Fruit fly (Drosophila melanogaster) whole organism, embryonic: Measurements from ENCODE around the gene vvl.
A peak's percentile ranks its signal among the peaks of the same experiment; 100 is the strongest.

Experiments
- Aef1 ChIP-seq: fragments of 200-800 bp; sonication (Bioruptor generic); IDR thresholded peaks from 3 replicates; pipeline ENCODE4 v1.3.6; 2022; ENCODE audit warnings: missing biosample characterization, missing genetic modification characterization
- CG10147 ChIP-seq: fragments of 200-800 bp; sonication (Bioruptor generic); optimal IDR thresholded peaks from 2 replicates; lab custom pipeline; 2019; ENCODE audit warnings: missing biosample characterization, mild to moderate bottlenecking, missing genetic modification characterization, moderate library complexity
- CG10462 ChIP-seq: fragments of 200-800 bp; sonication (Bioruptor generic); optimal IDR thresholded peaks from 2 replicates; lab custom pipeline; 2016; ENCODE audit warnings: missing biosample characterization, missing genetic modification characterization
- CG11398 ChIP-seq: fragments of 200-800 bp; sonication (Bioruptor generic); optimal IDR thresholded peaks from 2 replicates; lab custom pipeline; 2016; ENCODE audit warnings: missing biosample characterization, missing genetic modification characterization
- CG11456 ChIP-seq: fragments of 200-800 bp; sonication (Bioruptor generic); IDR thresholded peaks from 3 replicates; pipeline ENCODE4 v1.3.6; 2022; ENCODE audit warnings: missing biosample characterization, missing genetic modification characterization
- CG11695 ChIP-seq: fragments of 200-800 bp; sonication (Bioruptor generic); IDR thresholded peaks from 3 replicates; pipeline ENCODE4 v1.3.6; 2022; ENCODE audit warnings: missing biosample characterization, missing genetic modification characterization
- CG12299 ChIP-seq: fragments of 200-800 bp; sonication (Bioruptor generic); optimal IDR thresholded peaks from 2 replicates; lab custom pipeline; 2018; ENCODE audit warnings: missing biosample characterization, mild to moderate bottlenecking, missing genetic modification characterization
- CG12659 ChIP-seq: fragments of 200-800 bp; sonication (Bioruptor generic); optimal IDR thresholded peaks from 3 replicates; lab custom pipeline; 2017; ENCODE audit warnings: mild to moderate bottlenecking, missing biosample characterization, missing genetic modification reagents, missing genetic modification characterization
- CG14965 ChIP-seq: fragments of 200-800 bp; sonication (Bioruptor generic); optimal IDR thresholded peaks from 2 replicates; lab custom pipeline; 2016; ENCODE audit warnings: missing biosample characterization, missing genetic modification characterization, borderline replicate concordance
- CG16813 ChIP-seq: fragments of 200-800 bp; sonication (Bioruptor generic); IDR thresholded peaks from 3 replicates; pipeline ENCODE4 v1.3.6; 2022; ENCODE audit warnings: missing biosample characterization, missing genetic modification characterization; ENCODE audit not compliant: partially characterized antibody
- CG17328 ChIP-seq: fragments of 200-800 bp; sonication (Bioruptor generic); IDR thresholded peaks from 2 replicates; pipeline ENCODE4 v1.3.6; 2022; ENCODE audit warnings: missing biosample characterization, missing genetic modification characterization
- CG2202 ChIP-seq: fragments of 200-800 bp; sonication (Bioruptor generic); optimal IDR thresholded peaks from 2 replicates; lab custom pipeline; 2018; ENCODE audit warnings: missing biosample characterization, mild to moderate bottlenecking, missing genetic modification characterization
- CG2678 ChIP-seq: fragments of 200-800 bp; sonication (Bioruptor generic); optimal IDR thresholded peaks from 3 replicates; lab custom pipeline; 2019; ENCODE audit warnings: missing biosample characterization, mild to moderate bottlenecking, missing genetic modification characterization, moderate library complexity
- CG2889 ChIP-seq: fragments of 200-800 bp; sonication (Bioruptor generic); IDR thresholded peaks from 3 replicates; pipeline ENCODE4 v1.3.6; 2022; ENCODE audit warnings: missing biosample characterization, missing genetic modification characterization
- CG31441 ChIP-seq: fragments of 200-800 bp; sonication (Bioruptor generic); IDR thresholded peaks from 2 replicates; pipeline ENCODE4 v1.3.6; 2022; ENCODE audit warnings: missing biosample characterization, missing genetic modification characterization
- CG4360 ChIP-seq: fragments of 200-800 bp; sonication (Bioruptor generic); IDR thresholded peaks from 2 replicates; pipeline ENCODE4 v1.3.6; 2022; ENCODE audit warnings: missing biosample characterization, missing genetic modification characterization
- CG5953 ChIP-seq: fragments of 200-800 bp; sonication (Bioruptor generic); IDR thresholded peaks from 2 replicates; pipeline ENCODE4 v1.3.6; 2022; ENCODE audit warnings: missing biosample characterization, missing genetic modification characterization
- CG7839 ChIP-seq: fragments of 200-800 bp; sonication (Bioruptor generic); optimal IDR thresholded peaks from 3 replicates; lab custom pipeline; 2018; ENCODE audit warnings: missing biosample characterization, mild to moderate bottlenecking, missing genetic modification characterization, moderate library complexity
- CG8290 ChIP-seq, 3 experiments: fragments of 200-800 bp; sonication (Bioruptor generic); optimal IDR thresholded peaks; 2 replicates each; lab custom pipeline; 2016 to 2019; ENCODE audit warnings: missing biosample characterization in 3 of 3, missing genetic modification characterization in 3 of 3, mild to moderate bottlenecking in 2 of 3, moderate library complexity in 1 of 3
- CrebB ChIP-seq: fragments of 200-800 bp; sonication (Bioruptor generic); optimal IDR thresholded peaks from 3 replicates; lab custom pipeline; 2018; ENCODE audit warnings: missing biosample characterization, mild to moderate bottlenecking, missing genetic modification characterization
- Eip74EF ChIP-seq, 2 experiments: fragments of 200-800 bp in 1 of 2; fragments of >200 bp in 1 of 2; sonication (Bioruptor generic) in 1 of 2; optimal IDR thresholded peaks; 2 replicates each; lab custom pipeline; 2017 to 2019; ENCODE audit warnings: missing biosample characterization in 2 of 2, missing genetic modification characterization in 2 of 2, mild to moderate bottlenecking in 1 of 2, moderate library complexity in 1 of 2
- Elba2 ChIP-seq: fragments of 200-800 bp; sonication (Bioruptor generic); optimal IDR thresholded peaks from 3 replicates; lab custom pipeline; 2016; ENCODE audit warnings: missing biosample characterization, missing genetic modification characterization
- Fer3 ChIP-seq: fragments of 200-800 bp; sonication (Bioruptor generic); optimal IDR thresholded peaks from 2 replicates; lab custom pipeline; 2018; ENCODE audit warnings: missing biosample characterization, mild to moderate bottlenecking, missing genetic modification characterization, moderate library complexity
- HLH4C ChIP-seq: fragments of 200-800 bp; sonication (Bioruptor generic); IDR thresholded peaks from 3 replicates; pipeline ENCODE4 v1.3.6; 2022; ENCODE audit warnings: missing biosample characterization, missing genetic modification characterization; ENCODE audit not compliant: partially characterized antibody
- HmgZ ChIP-seq: fragments of 200-800 bp; sonication (Bioruptor generic); optimal IDR thresholded peaks from 2 replicates; lab custom pipeline; 2018; ENCODE audit warnings: missing biosample characterization, mild to moderate bottlenecking, missing genetic modification characterization
- Hr51 ChIP-seq, 2 experiments: fragments of 200-800 bp; sonication (Bioruptor generic); optimal IDR thresholded peaks; 2 replicates in 1 of 2; 3 replicates in 1 of 2; lab custom pipeline; 2016 to 2018; ENCODE audit warnings: missing biosample characterization in 2 of 2, missing genetic modification characterization in 2 of 2, mild to moderate bottlenecking in 1 of 2, moderate library complexity in 1 of 2
- Lhr ChIP-seq: fragments of 200-800 bp; sonication (Bioruptor generic); optimal IDR thresholded peaks from 3 replicates; lab custom pipeline; 2017; ENCODE audit warnings: mild to moderate bottlenecking, missing biosample characterization, missing genetic modification reagents, missing genetic modification characterization
- Lpt ChIP-seq: fragments of >200 bp; optimal IDR thresholded peaks from 2 replicates; lab custom pipeline; 2018; ENCODE audit warnings: missing biosample characterization, missing genetic modification characterization
- MBD-R2 ChIP-seq: fragments of 200-800 bp; sonication (Bioruptor generic); IDR thresholded peaks from 2 replicates; pipeline ENCODE4 v1.3.6; 2022; ENCODE audit warnings: missing biosample characterization, missing genetic modification characterization
- Rx ChIP-seq: fragments of 200-800 bp; sonication (Bioruptor generic); IDR thresholded peaks from 2 replicates; pipeline ENCODE4 v1.3.6; 2022; ENCODE audit warnings: missing biosample characterization, missing genetic modification characterization
- Taf1 ChIP-seq: fragments of 200-800 bp; sonication (Bioruptor generic); IDR thresholded peaks from 2 replicates; pipeline ENCODE4 v1.3.6; 2022; ENCODE audit warnings: missing biosample characterization, missing genetic modification characterization
- ash1 ChIP-seq: fragments of 200-800 bp; sonication (Bioruptor generic); optimal IDR thresholded peaks from 2 replicates; lab custom pipeline; 2018; ENCODE audit warnings: missing biosample characterization, mild to moderate bottlenecking, missing genetic modification characterization
- bowl ChIP-seq: fragments of 200-800 bp; sonication (Bioruptor generic); IDR thresholded peaks from 2 replicates; pipeline ENCODE4 v1.3.6; 2022; ENCODE audit warnings: missing biosample characterization, missing genetic modification characterization
- br ChIP-seq: fragments of >200 bp; optimal IDR thresholded peaks from 2 replicates; lab custom pipeline; 2017
- cato ChIP-seq: fragments of 200-800 bp; sonication (Bioruptor generic); optimal IDR thresholded peaks from 2 replicates; lab custom pipeline; 2016; ENCODE audit warnings: missing biosample characterization, missing genetic modification characterization, borderline replicate concordance
- croc ChIP-seq: fragments of 200-800 bp; sonication (Bioruptor generic); conservative IDR thresholded peaks from 3 replicates; pipeline ENCODE4 v1.3.6; 2022; ENCODE audit warnings: missing biosample characterization, missing genetic modification characterization
- disco-r ChIP-seq: fragments of 200-800 bp; sonication (Bioruptor generic); optimal IDR thresholded peaks from 2 replicates; lab custom pipeline; 2016; ENCODE audit warnings: missing biosample characterization, missing genetic modification characterization
- dysf ChIP-seq: fragments of 200-800 bp; sonication (Bioruptor generic); IDR thresholded peaks from 3 replicates; pipeline ENCODE4 v1.3.6; 2022; ENCODE audit warnings: missing biosample characterization, missing genetic modification characterization
- ems ChIP-seq: fragments of 200-800 bp; sonication (Bioruptor generic); optimal IDR thresholded peaks from 3 replicates; lab custom pipeline; 2016; ENCODE audit warnings: missing biosample characterization, missing genetic modification characterization
- gcm ChIP-seq: fragments of 200-800 bp; sonication (Bioruptor generic); optimal IDR thresholded peaks from 2 replicates; lab custom pipeline; 2019; ENCODE audit warnings: missing biosample characterization, mild to moderate bottlenecking, missing genetic modification characterization, moderate library complexity
- grn ChIP-seq: fragments of 200-800 bp; sonication (Bioruptor generic); optimal IDR thresholded peaks from 3 replicates; lab custom pipeline; 2017; ENCODE audit warnings: missing biosample characterization, missing genetic modification characterization
- ham ChIP-seq: fragments of 200-800 bp; sonication (Bioruptor generic); IDR thresholded peaks from 2 replicates; pipeline ENCODE4 v1.3.6; 2022; ENCODE audit warnings: missing biosample characterization, missing genetic modification characterization
- ind ChIP-seq: fragments of 200-800 bp; sonication (Bioruptor generic); optimal IDR thresholded peaks from 3 replicates; lab custom pipeline; 2016; ENCODE audit warnings: missing biosample characterization, missing genetic modification characterization
- mam ChIP-seq: fragments of 200-800 bp; sonication (Bioruptor generic); optimal IDR thresholded peaks from 3 replicates; lab custom pipeline; 2016; ENCODE audit warnings: missing biosample characterization, missing genetic modification characterization
- nerfin-1 ChIP-seq: fragments of 200-800 bp; sonication (Bioruptor generic); optimal IDR thresholded peaks from 3 replicates; lab custom pipeline; 2019; ENCODE audit warnings: missing biosample characterization, mild to moderate bottlenecking, missing genetic modification characterization, moderate library complexity
- rib ChIP-seq: fragments of 200-800 bp; sonication (Bioruptor generic); IDR thresholded peaks from 2 replicates; pipeline ENCODE4 v1.3.6; 2022; ENCODE audit warnings: missing biosample characterization, missing genetic modification characterization
- ssp ChIP-seq: fragments of 200-800 bp; sonication (Bioruptor generic); IDR thresholded peaks from 2 replicates; pipeline ENCODE4 v1.3.6; 2022; ENCODE audit warnings: missing biosample characterization, missing genetic modification characterization
- tio ChIP-seq: fragments of 200-800 bp; sonication (Bioruptor generic); optimal IDR thresholded peaks from 2 replicates; lab custom pipeline; 2017; ENCODE audit warnings: missing biosample characterization, missing genetic modification characterization, inconsistent platforms
- wor ChIP-seq: fragments of 200-800 bp; sonication (Bioruptor generic); IDR thresholded peaks from 2 replicates; pipeline ENCODE4 v1.3.6; 2022; ENCODE audit warnings: missing biosample characterization, missing genetic modification characterization

Gene vvl

dm6 chr3L:6823785-6824473 lies 34.0 kb downstream of the vvl start (continued):
- peak; percentile 61 for TF ChIP-seq Fer3 (tag; lab: Kevin White, UChicago)
- peak; percentile 90 for TF ChIP-seq CG31441 (GFP tag; lab: Robert Waterston, UW)
- TF ChIP-seq CG2889, result peak; percentile 50; the same call in 1 of the 3 replicates
- peak; percentile 37 for TF ChIP-seq cato (GFP tag; lab: Kevin White, UChicago)
- 0 out of 2 replicates have a peak, but pooled peaks have one; percentile 19 for TF ChIP-seq bowl (GFP tag; lab: Robert Waterston, UW)
- peak; percentile 26 for TF ChIP-seq CG8290 (GFP tag; optimal IDR thresholded peaks at IDR 0.05; lab: Kevin White, UChicago)
- peak in 1 of 2 experiments; percentile 58 for TF ChIP-seq CG8290 (tag; optimal IDR thresholded peaks at IDR 0.05; lab: Kevin White, UChicago)
- TF ChIP-seq br (lab: Kevin White, UChicago), result no peak
- TF ChIP-seq wor (GFP tag; lab: Robert Waterston, UW), result peak; percentile 75
- TF ChIP-seq Hr51 (GFP tag; optimal IDR thresholded peaks at IDR 0.05; lab: Kevin White, UChicago), result peak; percentile 29 to 81
- TF ChIP-seq Elba2 (GFP tag; lab: Kevin White, UChicago), result no peak
- no peak for TF ChIP-seq CG16813
- peak; percentile 88 for TF ChIP-seq CG2678
- TF ChIP-seq MBD-R2 (GFP tag; lab: Robert Waterston, UW), result peak; percentile 40; the same call in 1 of the 2 replicates
- peak; percentile 54 for TF ChIP-seq Lhr (GFP tag; lab: Kevin White, UChicago)
- TF ChIP-seq CG12659 (GFP tag; lab: Kevin White, UChicago), result peak; percentile 77
- TF ChIP-seq CG4360, result peak; percentile 57
- TF ChIP-seq disco-r (GFP tag; lab: Kevin White, UChicago), result no peak
- TF ChIP-seq grn, result no peak
- peak; percentile 23 for TF ChIP-seq ems (GFP tag; lab: Kevin White, UChicago)
- TF ChIP-seq HmgZ, result peak; percentile 37
- no peak for TF ChIP-seq CG14965 (GFP tag; lab: Kevin White, UChicago)
- peak; percentile 65 for TF ChIP-seq Rx (GFP tag; lab: Robert Waterston, UW)
- TF ChIP-seq croc, result peak; percentile 88
- peak; percentile 72 for TF ChIP-seq CG10462
- TF ChIP-seq CG7839 (tag; lab: Kevin White, UChicago), result peak; percentile 86
- peak; percentile 68 for TF ChIP-seq ind
- no peak for TF ChIP-seq Lpt (GFP tag; lab: Kevin White, UChicago)
- peak; percentile 87 for TF ChIP-seq Aef1 (GFP tag; lab: Robert Waterston, UW)
- TF ChIP-seq CrebB, result no peak
- no peak for TF ChIP-seq ash1 (GFP tag; lab: Kevin White, UChicago)
- TF ChIP-seq gcm, result peak; percentile 88
- peak; percentile 71; the same call in 2 of the 3 replicates for TF ChIP-seq CG11456 (GFP tag; lab: Robert Waterston, UW)
- TF ChIP-seq mam, result peak; percentile 35
- TF ChIP-seq CG11398 (GFP tag; lab: Kevin White, UChicago), result no peak
- TF ChIP-seq ssp (GFP tag; lab: Robert Waterston, UW), result peak; percentile 80
- TF ChIP-seq tio (GFP tag; lab: Kevin White, UChicago), result peak; percentile 79
- peak; percentile 87 for TF ChIP-seq dysf (GFP tag; lab: Robert Waterston, UW)
- peak; percentile 68 for TF ChIP-seq CG10147 (GFP tag; lab: Kevin White, UChicago)
- no peak for TF ChIP-seq Taf1 (GFP tag; lab: Robert Waterston, UW)
- TF ChIP-seq ham (GFP tag; lab: Robert Waterston, UW), result 0 out of 2 replicates have a peak, but pooled peaks have one; percentile 38
- peak; percentile 48 for TF ChIP-seq CG12299 (tag; lab: Kevin White, UChicago)
- TF ChIP-seq nerfin-1 (tag; lab: Kevin White, UChicago), result peak; percentile 79
- TF ChIP-seq CG5953 (GFP tag; lab: Robert Waterston, UW), result peak; percentile 55; the same call in 1 of the 2 replicates
- TF ChIP-seq Eip74EF (GFP tag; optimal IDR thresholded peaks at IDR 0.05; lab: Kevin White, UChicago), result peak in 1 of 2 experiments; percentile 71
- peak; percentile 57; the same call in 1 of the 2 replicates for TF ChIP-seq rib (GFP tag; lab: Robert Waterston, UW)
- TF ChIP-seq CG2202, result peak; percentile 77
- no peak for TF ChIP-seq HLH4C (GFP tag; lab: Robert Waterston, UW)
- peak; percentile 90 for TF ChIP-seq CG17328
- TF ChIP-seq CG11695 (GFP tag; lab: Robert Waterston, UW), result peak; percentile 93
